Fruit fly (Drosophila melanogaster) whole organism, embryonic: ENCODE results near the gene Sec5.

Experiments
- Adf1 ChIP-seq: fragments of 200-800 bp; sonication (Bioruptor generic); IDR thresholded peaks from 2 replicates; pipeline ENCODE4 v1.3.6; 2022; ENCODE audit warnings: missing biosample characterization, missing genetic modification characterization
- Atf-2 ChIP-seq: fragments of 200-800 bp; sonication (Bioruptor generic); optimal IDR thresholded peaks from 2 replicates; lab custom pipeline; 2016; ENCODE audit warnings: missing biosample characterization, missing genetic modification characterization
- B-H1 ChIP-seq: fragments of 200-800 bp; sonication (Bioruptor generic); IDR thresholded peaks from 3 replicates; pipeline ENCODE4 v1.3.6; 2022; ENCODE audit warnings: missing biosample characterization, missing genetic modification characterization
- CG10147 ChIP-seq: fragments of 200-800 bp; sonication (Bioruptor generic); optimal IDR thresholded peaks from 2 replicates; lab custom pipeline; 2019; ENCODE audit warnings: missing biosample characterization, mild to moderate bottlenecking, missing genetic modification characterization, moderate library complexity
- CG12104 ChIP-seq: fragments of 200-800 bp; sonication (Bioruptor generic); optimal IDR thresholded peaks from 3 replicates; lab custom pipeline; 2016; ENCODE audit warnings: missing biosample characterization, missing genetic modification characterization
- CG13424 ChIP-seq: fragments of 200-800 bp; sonication (Bioruptor generic); optimal IDR thresholded peaks from 2 replicates; lab custom pipeline; 2019; ENCODE audit warnings: missing biosample characterization, mild to moderate bottlenecking, missing genetic modification characterization, moderate library complexity
- CG13894 ChIP-seq: fragments of 200-800 bp; sonication (Bioruptor generic); optimal IDR thresholded peaks from 3 replicates; lab custom pipeline; 2018; ENCODE audit warnings: missing biosample characterization, mild to moderate bottlenecking, missing genetic modification characterization, moderate library complexity
- CG14441 ChIP-seq: fragments of 200-800 bp; sonication (Bioruptor generic); IDR thresholded peaks from 2 replicates; pipeline ENCODE4 v1.3.6; 2022; ENCODE audit warnings: missing biosample characterization, missing genetic modification characterization
- CG14965 ChIP-seq: fragments of 200-800 bp; sonication (Bioruptor generic); optimal IDR thresholded peaks from 2 replicates; lab custom pipeline; 2016; ENCODE audit warnings: missing biosample characterization, missing genetic modification characterization, borderline replicate concordance
- CG2199 ChIP-seq: fragments of 200-800 bp; sonication (Bioruptor generic); IDR thresholded peaks from 3 replicates; pipeline ENCODE4 v1.3.6; 2022; ENCODE audit warnings: missing biosample characterization, missing genetic modification characterization
- CG3281 ChIP-seq: fragments of 200-800 bp; sonication (Bioruptor generic); optimal IDR thresholded peaks from 3 replicates; lab custom pipeline; 2017; ENCODE audit warnings: missing biosample characterization, mild to moderate bottlenecking, missing genetic modification characterization
- CG34224 ChIP-seq: fragments of 200-800 bp; sonication (Bioruptor generic); IDR thresholded peaks from 3 replicates; pipeline ENCODE4 v1.3.6; 2022; ENCODE audit warnings: missing biosample characterization, missing genetic modification characterization; ENCODE audit not compliant: partially characterized antibody
- CG42726 ChIP-seq: fragments of 200-800 bp; sonication (Bioruptor generic); IDR thresholded peaks from 2 replicates; pipeline ENCODE4 v1.3.6; 2022; ENCODE audit warnings: missing biosample characterization, missing genetic modification characterization; ENCODE audit not compliant: partially characterized antibody
- CG6689 ChIP-seq: fragments of 200-800 bp; sonication (Bioruptor generic); IDR thresholded peaks from 2 replicates; pipeline ENCODE4 v1.3.6; 2022; ENCODE audit warnings: missing biosample characterization, missing genetic modification characterization
- CG9727 ChIP-seq: fragments of 200-800 bp; sonication (Bioruptor generic); optimal IDR thresholded peaks from 3 replicates; lab custom pipeline; 2017; ENCODE audit warnings: missing biosample characterization, mild to moderate bottlenecking, missing genetic modification characterization
- Dbx ChIP-seq: fragments of 200-800 bp; sonication (Bioruptor generic); IDR thresholded peaks from 3 replicates; pipeline ENCODE4 v1.3.6; 2022; ENCODE audit warnings: missing biosample characterization, missing genetic modification characterization
- Deaf1 ChIP-seq: fragments of 200-800 bp; optimal IDR thresholded peaks from 3 replicates; lab custom pipeline; 2019; ENCODE audit warnings: missing biosample characterization, mild to moderate bottlenecking, missing genetic modification characterization, moderate library complexity
- Dek ChIP-seq: fragments of 200-800 bp; sonication (Bioruptor generic); optimal IDR thresholded peaks from 3 replicates; lab custom pipeline; 2019; ENCODE audit warnings: missing biosample characterization, mild to moderate bottlenecking, missing genetic modification characterization, moderate library complexity
- E2f2 ChIP-seq: fragments of 200-800 bp; sonication (Bioruptor generic); IDR thresholded peaks from 2 replicates; pipeline ENCODE4 v1.3.6; 2022; ENCODE audit warnings: missing biosample characterization, missing genetic modification characterization
- Eip74EF ChIP-seq, 2 experiments: fragments of 200-800 bp in 1 of 2; fragments of >200 bp in 1 of 2; sonication (Bioruptor generic) in 1 of 2; optimal IDR thresholded peaks; 2 replicates each; lab custom pipeline; 2017 to 2019; ENCODE audit warnings: missing biosample characterization in 2 of 2, missing genetic modification characterization in 2 of 2, mild to moderate bottlenecking in 1 of 2, moderate library complexity in 1 of 2
- Ets65A ChIP-seq: fragments of 200-800 bp; sonication (Bioruptor generic); peaks from one replicate; lab custom pipeline; 2016; ENCODE audit warnings: missing biosample characterization, missing genetic modification characterization
- Fer1 ChIP-seq: fragments of 200-800 bp; sonication (Bioruptor generic); optimal IDR thresholded peaks from 2 replicates; lab custom pipeline; 2017; ENCODE audit warnings: missing biosample characterization, mild to moderate bottlenecking, missing genetic modification characterization
- Hmr ChIP-seq: fragments of 200-800 bp; sonication (Bioruptor generic); optimal IDR thresholded peaks from 3 replicates; lab custom pipeline; 2017; ENCODE audit warnings: mild to moderate bottlenecking, missing biosample characterization, missing genetic modification reagents, missing genetic modification characterization
- Jarid2 ChIP-seq: fragments of 200-800 bp; sonication (Bioruptor generic); optimal IDR thresholded peaks from 3 replicates; lab custom pipeline; 2017; ENCODE audit warnings: mild to moderate bottlenecking, missing biosample characterization, missing genetic modification reagents, missing genetic modification characterization
- Lpt ChIP-seq: fragments of >200 bp; optimal IDR thresholded peaks from 2 replicates; lab custom pipeline; 2018; ENCODE audit warnings: missing biosample characterization, missing genetic modification characterization
- Med ChIP-seq: fragments of 200-800 bp; sonication (Bioruptor generic); peaks from one replicate; lab custom pipeline; 2016; ENCODE audit warnings: missing biosample characterization, missing genetic modification characterization, mild to moderate bottlenecking, inconsistent platforms, moderate library complexity
- Meics ChIP-seq: fragments of 200-800 bp; sonication (Bioruptor generic); optimal IDR thresholded peaks from 2 replicates; lab custom pipeline; 2017; ENCODE audit warnings: missing biosample characterization, mild to moderate bottlenecking, missing genetic modification characterization
- NK7.1 ChIP-seq: fragments of 200-800 bp; sonication (Bioruptor generic); optimal IDR thresholded peaks from 3 replicates; lab custom pipeline; 2016; ENCODE audit warnings: missing biosample characterization, missing genetic modification characterization
- NfI ChIP-seq: fragments of 200-800 bp; sonication (Bioruptor generic); optimal IDR thresholded peaks from 3 replicates; lab custom pipeline; 2018; ENCODE audit warnings: missing biosample characterization, mild to moderate bottlenecking, missing genetic modification characterization, moderate library complexity
- Rx ChIP-seq: fragments of 200-800 bp; sonication (Bioruptor generic); IDR thresholded peaks from 2 replicates; pipeline ENCODE4 v1.3.6; 2022; ENCODE audit warnings: missing biosample characterization, missing genetic modification characterization
- Trl ChIP-seq, 3 experiments: fragments of >200 bp in 2 of 3; fragments of 200-800 bp in 1 of 3; sonication (Bioruptor generic) in 1 of 3; optimal IDR thresholded peaks; 2 replicates in 1 of 3; 3 replicates in 2 of 3; lab custom pipeline; 2016 to 2017; ENCODE audit warnings: missing biosample characterization in 1 of 3, missing genetic modification characterization in 1 of 3
- Xrp1 ChIP-seq: fragments of 200-800 bp; sonication (Bioruptor generic); IDR thresholded peaks from 2 replicates; pipeline ENCODE4 v1.3.6; 2022; ENCODE audit warnings: missing biosample characterization, missing genetic modification characterization
- cad ChIP-seq: fragments of >200 bp; optimal IDR thresholded peaks from 2 replicates; lab custom pipeline; 2017; ENCODE audit warnings: missing biosample characterization, missing genetic modification characterization
- chinmo ChIP-seq: fragments of 200-800 bp; sonication (Bioruptor generic); IDR thresholded peaks from 4 replicates; pipeline ENCODE4 v1.3.6; 2022; ENCODE audit warnings: missing biosample characterization, missing genetic modification characterization; ENCODE audit not compliant: partially characterized antibody
- chm ChIP-seq: fragments of 200-800 bp; sonication (Bioruptor generic); IDR thresholded peaks from 2 replicates; pipeline ENCODE4 v1.3.6; 2022; ENCODE audit warnings: missing biosample characterization, missing genetic modification characterization
- ci ChIP-seq: fragments of 200-800 bp; sonication (Bioruptor generic); IDR thresholded peaks from 3 replicates; pipeline ENCODE4 v1.3.6; 2022; ENCODE audit warnings: missing biosample characterization, missing genetic modification characterization
- disco-r ChIP-seq: fragments of 200-800 bp; sonication (Bioruptor generic); optimal IDR thresholded peaks from 2 replicates; lab custom pipeline; 2016; ENCODE audit warnings: missing biosample characterization, missing genetic modification characterization
- gt ChIP-seq: fragments of 200-800 bp; sonication (Bioruptor generic); IDR thresholded peaks from 2 replicates; pipeline ENCODE4 v1.3.6; 2022; ENCODE audit warnings: missing biosample characterization, missing genetic modification characterization
- hth ChIP-seq: fragments of >200 bp; optimal IDR thresholded peaks from 2 replicates; lab custom pipeline; 2017; ENCODE audit warnings: inconsistent platforms
- insv ChIP-seq, 2 experiments: fragments of 200-800 bp; sonication (Bioruptor generic); optimal IDR thresholded peaks; 3 replicates each; lab custom pipeline; 2016 to 2018; ENCODE audit warnings: missing biosample characterization in 2 of 2, missing genetic modification characterization in 2 of 2
- kni ChIP-seq: fragments of 200-800 bp; sonication (Bioruptor generic); optimal IDR thresholded peaks from 3 replicates; lab custom pipeline; 2017; ENCODE audit warnings: mild to moderate bottlenecking, missing biosample characterization, missing genetic modification reagents, missing genetic modification characterization
- lab ChIP-seq: fragments of 200-800 bp; sonication (Bioruptor generic); optimal IDR thresholded peaks from 3 replicates; lab custom pipeline; 2017; ENCODE audit warnings: missing biosample characterization, missing genetic modification characterization, mild to moderate bottlenecking, moderate library complexity, missing genetic modification reagents
- nau ChIP-seq: fragments of 200-800 bp; sonication (Bioruptor generic); optimal IDR thresholded peaks from 3 replicates; lab custom pipeline; 2017; ENCODE audit warnings: missing biosample characterization, mild to moderate bottlenecking, missing genetic modification characterization, missing genetic modification reagents
- nmo ChIP-seq: fragments of 200-800 bp; sonication (Bioruptor generic); optimal IDR thresholded peaks from 2 replicates; lab custom pipeline; 2018; ENCODE audit warnings: missing biosample characterization, mild to moderate bottlenecking, missing genetic modification characterization, moderate library complexity
- onecut ChIP-seq: fragments of 200-800 bp; sonication (Bioruptor generic); IDR thresholded peaks from 2 replicates; pipeline ENCODE4 v1.3.6; 2022; ENCODE audit warnings: missing biosample characterization, missing genetic modification characterization
- sqz ChIP-seq: fragments of 200-800 bp; sonication (Bioruptor generic); optimal IDR thresholded peaks from 3 replicates; lab custom pipeline; 2018; ENCODE audit warnings: missing biosample characterization, mild to moderate bottlenecking, missing genetic modification characterization
- sr ChIP-seq: fragments of 200-800 bp; sonication (Bioruptor generic); IDR thresholded peaks from 3 replicates; pipeline ENCODE4 v1.3.6; 2022; ENCODE audit warnings: missing biosample characterization, missing genetic modification characterization
- stc ChIP-seq: fragments of 200-800 bp; sonication (Bioruptor generic); IDR thresholded peaks from 2 replicates; pipeline ENCODE4 v1.3.6; 2022; ENCODE audit warnings: missing biosample characterization, missing genetic modification characterization
- unpg ChIP-seq: fragments of 200-800 bp; sonication (Bioruptor generic); optimal IDR thresholded peaks from 3 replicates; lab custom pipeline; 2018; ENCODE audit warnings: missing biosample characterization, mild to moderate bottlenecking, missing genetic modification characterization, moderate library complexity
- vvl ChIP-seq: fragments of 200-800 bp; sonication (Bioruptor generic); IDR thresholded peaks from 2 replicates; pipeline ENCODE4 v1.3.6; 2022; ENCODE audit warnings: missing biosample characterization, missing genetic modification characterization

Gene Sec5

DNA sequence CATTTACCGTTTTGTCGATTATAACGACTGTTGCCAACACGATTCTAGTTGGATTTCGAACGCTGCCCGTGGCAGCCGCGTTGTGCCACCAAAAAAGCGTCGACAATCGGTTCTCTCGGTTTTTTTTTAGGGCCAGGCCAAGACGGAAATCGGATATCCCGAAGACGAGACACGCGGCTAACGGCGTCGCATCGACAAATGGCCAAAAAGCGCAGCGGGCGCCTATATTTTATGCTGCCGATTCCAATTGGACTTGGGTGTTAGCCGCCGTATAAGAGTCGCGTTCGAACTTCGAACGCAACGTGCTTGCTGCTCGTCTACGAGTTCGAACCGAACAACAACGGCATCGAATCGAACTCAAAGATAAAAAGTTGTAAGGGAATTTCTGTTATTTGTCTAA, 34.3 kb upstream of the Sec5 start:
- TF ChIP-seq CG2199 (GFP tag; lab: Robert Waterston, UW) (0 out of 3 replicates have a peak, but pooled peaks have one; percentile 16), CG13894 (tag; lab: Kevin White, UChicago) (no peak), CG13424 (tag; lab: Kevin White, UChicago) (no peak), chm (GFP tag; lab: Robert Waterston, UW) (peak; percentile 43; the same call in 1 of the 2 replicates), Dbx (GFP tag; lab: Robert Waterston, UW) (0 out of 3 replicates have a peak, but pooled peaks have one; percentile 29), stc (GFP tag; lab: Robert Waterston, UW) (peak; percentile 42; the same call in 1 of the 2 replicates), chinmo (peak; percentile 85; the same call in 2 of the 4 replicates), CG42726 (GFP tag; lab: Robert Waterston, UW) (0 out of 2 replicates have a peak, but pooled peaks have one; percentile 10), sr (GFP tag; lab: Robert Waterston, UW) (0 out of 3 replicates have a peak, but pooled peaks have one; percentile 17), Jarid2 (peak; percentile 78), kni (GFP tag; lab: Kevin White, UChicago) (peak; percentile 19), Med (GFP tag; lab: Kevin White, UChicago) (peak; percentile 63), NK7.1 (GFP tag; lab: Kevin White, UChicago) (no peak), Hmr (GFP tag; lab: Kevin White, UChicago) (no peak), CG3281 (GFP tag; lab: Kevin White, UChicago) (no peak), ci (GFP tag; lab: Robert Waterston, UW) (peak; percentile 56; the same call in 2 of the 3 replicates), Rx (no peak), CG9727 (no peak), onecut (GFP tag; lab: Robert Waterston, UW) (0 out of 2 replicates have a peak, but pooled peaks have one; percentile 19), sqz (GFP tag; lab: Kevin White, UChicago) (peak; percentile 17), nau (peak; percentile 4), Fer1 (GFP tag; lab: Kevin White, UChicago) (peak; percentile 18), nmo (GFP tag; lab: Kevin White, UChicago) (no peak), E2f2 (GFP tag; lab: Robert Waterston, UW) (peak; percentile 12; the same call in 1 of the 2 replicates), CG6689 (no peak), Trl (optimal IDR thresholded peaks at IDR 0.05; lab: Kevin White, UChicago) (no peak), Trl (GFP tag; optimal IDR thresholded peaks at IDR 0.05; lab: Kevin White, UChicago) (no peak), NfI (GFP tag; lab: Kevin White, UChicago) (no peak), CG34224 (no peak), Dek (tag; lab: Kevin White, UChicago) (no peak), gt (GFP tag; lab: Robert Waterston, UW) (no peak), Adf1 (GFP tag; lab: Robert Waterston, UW) (peak; percentile 49; the same call in 1 of the 2 replicates), CG10147 (GFP tag; lab: Kevin White, UChicago) (no peak), Meics (GFP tag; lab: Kevin White, UChicago) (no peak), insv (GFP tag; optimal IDR thresholded peaks at IDR 0.05; lab: Kevin White, UChicago) (peak in 1 of 2 experiments; percentile 87), B-H1 (GFP tag; lab: Robert Waterston, UW) (no peak), Ets65A (GFP tag; lab: Kevin White, UChicago) (no peak), hth (lab: Kevin White, UChicago) (no peak), disco-r (GFP tag; lab: Kevin White, UChicago) (no peak), Deaf1 (tag; lab: Kevin White, UChicago) (peak; percentile 42), Eip74EF (GFP tag; optimal IDR thresholded peaks at IDR 0.05; lab: Kevin White, UChicago) (peak in 1 of 2 experiments; percentile 26), vvl (peak; percentile 49; the same call in 1 of the 2 replicates), CG14441 (GFP tag; lab: Robert Waterston, UW) (no peak), CG14965 (GFP tag; lab: Kevin White, UChicago) (no peak), Lpt (no peak), cad (no peak), Atf-2 (GFP tag; lab: Kevin White, UChicago) (no peak), Xrp1 (GFP tag; lab: Robert Waterston, UW) (no peak), unpg (GFP tag; lab: Kevin White, UChicago) (no peak), lab (GFP tag; lab: Kevin White, UChicago) (peak; percentile 2), CG12104 (GFP tag; lab: Kevin White, UChicago) (no peak)
